Fruit fly (Drosophila melanogaster) whole organism, embryonic: ENCODE measurements around the gene CG14300.

Experiments used
- ATbp ChIP-seq: fragments of 200-800 bp; sonication (Bioruptor generic); optimal IDR thresholded peaks from 2 replicates; lab custom pipeline; 2017; ENCODE audit warnings: missing biosample characterization, mild to moderate bottlenecking, missing genetic modification characterization, missing genetic modification reagents
- Antp ChIP-seq: fragments of 200-800 bp; sonication (Bioruptor generic); optimal IDR thresholded peaks from 3 replicates; lab custom pipeline; 2016; ENCODE audit warnings: missing biosample characterization, missing genetic modification characterization
- B-H1 ChIP-seq: fragments of 200-800 bp; sonication (Bioruptor generic); IDR thresholded peaks from 3 replicates; pipeline ENCODE4 v1.3.6; 2022; ENCODE audit warnings: missing biosample characterization, missing genetic modification characterization
- CG11085 ChIP-seq: fragments of 200-800 bp; sonication (Bioruptor generic); IDR thresholded peaks from 2 replicates; pipeline ENCODE4 v1.3.6; 2022; ENCODE audit warnings: missing biosample characterization, missing genetic modification characterization
- CG11398 ChIP-seq: fragments of 200-800 bp; sonication (Bioruptor generic); optimal IDR thresholded peaks from 2 replicates; lab custom pipeline; 2016; ENCODE audit warnings: missing biosample characterization, missing genetic modification characterization
- CG1603 ChIP-seq: fragments of 200-800 bp; sonication (Bioruptor generic); optimal IDR thresholded peaks from 2 replicates; lab custom pipeline; 2019; ENCODE audit warnings: missing biosample characterization, mild to moderate bottlenecking, missing genetic modification characterization, moderate library complexity
- CG17829 ChIP-seq: fragments of 200-800 bp; optimal IDR thresholded peaks from 2 replicates; lab custom pipeline; 2019; ENCODE audit warnings: missing biosample characterization, mild to moderate bottlenecking, missing genetic modification characterization, moderate library complexity
- CG2129 ChIP-seq: fragments of 200-800 bp; sonication (Bioruptor generic); IDR thresholded peaks from 2 replicates; pipeline ENCODE4 v1.3.6; 2022; ENCODE audit warnings: missing biosample characterization, missing genetic modification characterization; ENCODE audit not compliant: partially characterized antibody
- CG2202 ChIP-seq: fragments of 200-800 bp; sonication (Bioruptor generic); optimal IDR thresholded peaks from 2 replicates; lab custom pipeline; 2018; ENCODE audit warnings: missing biosample characterization, mild to moderate bottlenecking, missing genetic modification characterization
- CG3281 ChIP-seq: fragments of 200-800 bp; sonication (Bioruptor generic); optimal IDR thresholded peaks from 3 replicates; lab custom pipeline; 2017; ENCODE audit warnings: missing biosample characterization, mild to moderate bottlenecking, missing genetic modification characterization
- CG4820 ChIP-seq: fragments of 200-800 bp; sonication (Bioruptor generic); optimal IDR thresholded peaks from 3 replicates; lab custom pipeline; 2016; ENCODE audit warnings: missing biosample characterization, missing genetic modification characterization
- CG7745 ChIP-seq: fragments of 200-800 bp; sonication (Bioruptor generic); optimal IDR thresholded peaks from 2 replicates; lab custom pipeline; 2018; ENCODE audit warnings: missing biosample characterization, mild to moderate bottlenecking, missing genetic modification characterization, moderate library complexity
- CG7987 ChIP-seq: fragments of 200-800 bp; sonication (Bioruptor generic); optimal IDR thresholded peaks from 2 replicates; lab custom pipeline; 2018; ENCODE audit warnings: missing biosample characterization, mild to moderate bottlenecking, missing genetic modification characterization, moderate library complexity
- CG9876 ChIP-seq: fragments of 200-800 bp; sonication (Bioruptor generic); optimal IDR thresholded peaks from 2 replicates; lab custom pipeline; 2016; ENCODE audit warnings: missing biosample characterization, missing genetic modification characterization
- CrebB ChIP-seq: fragments of 200-800 bp; sonication (Bioruptor generic); optimal IDR thresholded peaks from 3 replicates; lab custom pipeline; 2018; ENCODE audit warnings: missing biosample characterization, mild to moderate bottlenecking, missing genetic modification characterization
- Dip3 ChIP-seq: fragments of 200-800 bp; sonication (Bioruptor generic); optimal IDR thresholded peaks from 3 replicates; lab custom pipeline; 2016; ENCODE audit warnings: missing biosample characterization, missing genetic modification characterization
- Dref ChIP-seq: fragments of 200-800 bp; sonication (Bioruptor generic); IDR thresholded peaks from 2 replicates; pipeline ENCODE4 v1.3.6; 2022; ENCODE audit warnings: missing biosample characterization, missing genetic modification characterization
- Elba2 ChIP-seq: fragments of 200-800 bp; sonication (Bioruptor generic); optimal IDR thresholded peaks from 3 replicates; lab custom pipeline; 2016; ENCODE audit warnings: missing biosample characterization, missing genetic modification characterization
- Fer3 ChIP-seq: fragments of 200-800 bp; sonication (Bioruptor generic); optimal IDR thresholded peaks from 2 replicates; lab custom pipeline; 2018; ENCODE audit warnings: missing biosample characterization, mild to moderate bottlenecking, missing genetic modification characterization, moderate library complexity
- Jarid2 ChIP-seq: fragments of 200-800 bp; sonication (Bioruptor generic); optimal IDR thresholded peaks from 3 replicates; lab custom pipeline; 2017; ENCODE audit warnings: mild to moderate bottlenecking, missing biosample characterization, missing genetic modification reagents, missing genetic modification characterization
- Mrtf ChIP-seq: fragments of 200-800 bp; sonication (Bioruptor generic); IDR thresholded peaks from 3 replicates; pipeline ENCODE4 v1.3.6; 2022; ENCODE audit warnings: missing biosample characterization, missing genetic modification characterization
- Nf-YB ChIP-seq: fragments of 200-800 bp; sonication (Bioruptor generic); optimal IDR thresholded peaks from 3 replicates; lab custom pipeline; 2019; ENCODE audit warnings: missing biosample characterization, mild to moderate bottlenecking, missing genetic modification characterization, moderate library complexity
- Nf-YC ChIP-seq: fragments of 200-800 bp; optimal IDR thresholded peaks from 3 replicates; lab custom pipeline; 2019; ENCODE audit warnings: missing biosample characterization, mild to moderate bottlenecking, missing genetic modification characterization, moderate library complexity
- Oaz ChIP-seq: fragments of 200-800 bp; sonication (Bioruptor generic); IDR thresholded peaks from 2 replicates; pipeline ENCODE4 v1.3.6; 2022; ENCODE audit warnings: missing biosample characterization, missing genetic modification characterization
- Sin3A ChIP-seq: fragments of >200 bp; optimal IDR thresholded peaks from 2 replicates; lab custom pipeline; 2018
- Sox100B ChIP-seq: fragments of 200-800 bp; sonication (Bioruptor generic); optimal IDR thresholded peaks from 3 replicates; lab custom pipeline; 2018; ENCODE audit warnings: missing biosample characterization, mild to moderate bottlenecking, missing genetic modification characterization
- Usf ChIP-seq: fragments of 200-800 bp; sonication (Bioruptor generic); optimal IDR thresholded peaks from 2 replicates; lab custom pipeline; 2017; ENCODE audit warnings: missing genotype, missing biosample characterization, missing genetic modification characterization
- ac ChIP-seq: fragments of 200-800 bp; sonication (Bioruptor generic); optimal IDR thresholded peaks from 3 replicates; lab custom pipeline; 2017; ENCODE audit warnings: missing biosample characterization, mild to moderate bottlenecking, missing genetic modification characterization
- al ChIP-seq: fragments of 200-800 bp; sonication (Bioruptor generic); IDR thresholded peaks from 2 replicates; pipeline ENCODE4 v1.3.6; 2022; ENCODE audit warnings: missing biosample characterization, missing genetic modification characterization
- bbx ChIP-seq: fragments of 200-800 bp; sonication (Bioruptor generic); IDR thresholded peaks from 2 replicates; pipeline ENCODE4 v1.3.6; 2022; ENCODE audit warnings: missing biosample characterization, missing genetic modification characterization; ENCODE audit not compliant: partially characterized antibody
- chm ChIP-seq: fragments of 200-800 bp; sonication (Bioruptor generic); IDR thresholded peaks from 2 replicates; pipeline ENCODE4 v1.3.6; 2022; ENCODE audit warnings: missing biosample characterization, missing genetic modification characterization
- corto ChIP-seq: fragments of 200-800 bp; sonication (Bioruptor generic); optimal IDR thresholded peaks from 2 replicates; lab custom pipeline; 2016; ENCODE audit warnings: missing biosample characterization, mild to moderate bottlenecking, missing genetic modification characterization, moderate library complexity
- en ChIP-seq: fragments of 200-800 bp; sonication (Bioruptor generic); optimal IDR thresholded peaks from 2 replicates; lab custom pipeline; 2016; ENCODE audit warnings: missing biosample characterization, missing genetic modification characterization
- esg ChIP-seq: fragments of 200-800 bp; sonication (Bioruptor generic); conservative IDR thresholded peaks from 2 replicates; pipeline ENCODE4 v1.3.6; 2022; ENCODE audit warnings: missing biosample characterization, missing genetic modification characterization
- fd3F ChIP-seq: fragments of 200-800 bp; sonication (Bioruptor generic); optimal IDR thresholded peaks from 2 replicates; lab custom pipeline; 2018; ENCODE audit warnings: missing biosample characterization, mild to moderate bottlenecking, missing genetic modification characterization, moderate library complexity
- fru ChIP-seq: fragments of >200 bp; optimal IDR thresholded peaks from 2 replicates; lab custom pipeline; 2017
- gce ChIP-seq: fragments of 200-800 bp; sonication (Bioruptor generic); IDR thresholded peaks from 3 replicates; pipeline ENCODE4 v1.3.6; 2022; ENCODE audit warnings: missing biosample characterization, missing genetic modification characterization
- gem ChIP-seq: fragments of 200-800 bp; sonication (Bioruptor generic); optimal IDR thresholded peaks from 2 replicates; lab custom pipeline; 2019; ENCODE audit warnings: missing biosample characterization, mild to moderate bottlenecking, missing genetic modification characterization, moderate library complexity
- gt ChIP-seq: fragments of 200-800 bp; sonication (Bioruptor generic); IDR thresholded peaks from 2 replicates; pipeline ENCODE4 v1.3.6; 2022; ENCODE audit warnings: missing biosample characterization, missing genetic modification characterization
- nmo ChIP-seq: fragments of 200-800 bp; sonication (Bioruptor generic); optimal IDR thresholded peaks from 2 replicates; lab custom pipeline; 2018; ENCODE audit warnings: missing biosample characterization, mild to moderate bottlenecking, missing genetic modification characterization, moderate library complexity
- otp ChIP-seq: fragments of 200-800 bp; sonication (Bioruptor generic); IDR thresholded peaks from 3 replicates; pipeline ENCODE4, ENCODE4 v1.3.6; 2022; ENCODE audit warnings: missing biosample characterization, missing genetic modification characterization
- pfk ChIP-seq: fragments of 200-800 bp; sonication (Bioruptor generic); optimal IDR thresholded peaks from 2 replicates; lab custom pipeline; 2018; ENCODE audit warnings: missing biosample characterization, mild to moderate bottlenecking, missing genetic modification characterization, moderate library complexity
- psq ChIP-seq: fragments of 200-800 bp; sonication (Bioruptor generic); optimal IDR thresholded peaks from 2 replicates; lab custom pipeline; 2017; ENCODE audit warnings: missing biosample characterization, missing genetic modification characterization
- sens-2 ChIP-seq: fragments of 200-800 bp; sonication (Bioruptor generic); IDR thresholded peaks from 2 replicates; pipeline ENCODE4 v1.3.6; 2022; ENCODE audit warnings: missing biosample characterization, missing genetic modification characterization
- seq ChIP-seq: fragments of 200-800 bp; sonication (Bioruptor generic); IDR thresholded peaks from 2 replicates; pipeline ENCODE4 v1.3.6; 2022; ENCODE audit warnings: missing biosample characterization, missing genetic modification characterization
- sr ChIP-seq: fragments of 200-800 bp; sonication (Bioruptor generic); IDR thresholded peaks from 3 replicates; pipeline ENCODE4 v1.3.6; 2022; ENCODE audit warnings: missing biosample characterization, missing genetic modification characterization
- tin ChIP-seq: fragments of 200-800 bp; sonication (Bioruptor generic); optimal IDR thresholded peaks from 3 replicates; lab custom pipeline; 2016; ENCODE audit warnings: missing biosample characterization, missing genetic modification characterization
- toy ChIP-seq: fragments of 200-800 bp; sonication (Bioruptor generic); IDR thresholded peaks from 2 replicates; pipeline ENCODE4 v1.3.6; 2022; ENCODE audit warnings: missing biosample characterization, missing genetic modification characterization
- ttk ChIP-seq: fragments of 200-800 bp; sonication (Bioruptor generic); IDR thresholded peaks from 2 replicates; pipeline ENCODE4 v2.1.2; 2022; ENCODE audit warnings: missing biosample characterization, missing genetic modification characterization
- zfh1 ChIP-seq: fragments of 200-800 bp; sonication (Bioruptor generic); IDR thresholded peaks from 3 replicates; pipeline ENCODE4 v1.3.6; 2022; ENCODE audit warnings: missing biosample characterization, missing genetic modification characterization

Gene CG14300

dm6 chr3R:18741027-18741843, 47.7 kb upstream of the CG14300 start (continued):
- peak; percentile 98 for TF ChIP-seq gem (tag; lab: Kevin White, UChicago)
- peak; percentile 95 for TF ChIP-seq chm (GFP tag; lab: Robert Waterston, UW)
- TF ChIP-seq fru (lab: Kevin White, UChicago): no peak
- TF ChIP-seq Mrtf (GFP tag; lab: Robert Waterston, UW): peak; percentile 95
- TF ChIP-seq gce (GFP tag; lab: Robert Waterston, UW): peak; percentile 91
- TF ChIP-seq B-H1 (GFP tag; lab: Robert Waterston, UW): peak; percentile 97
- no peak for TF ChIP-seq CG2129 (GFP tag; lab: Robert Waterston, UW)
- no peak for TF ChIP-seq Elba2 (GFP tag; lab: Kevin White, UChicago)
- peak; percentile 95 for TF ChIP-seq zfh1 (GFP tag; lab: Robert Waterston, UW)
- peak; percentile 96 for TF ChIP-seq tin (GFP tag; lab: Kevin White, UChicago)
- peak; percentile 94 for TF ChIP-seq CG11085 (GFP tag; lab: Robert Waterston, UW)
- peak; percentile 93 for TF ChIP-seq Oaz (GFP tag; lab: Robert Waterston, UW)
- TF ChIP-seq Dref: peak; percentile 41
- TF ChIP-seq CG1603 (tag; lab: Kevin White, UChicago): peak; percentile 92
- TF ChIP-seq Sox100B (GFP tag; lab: Kevin White, UChicago): peak; percentile 96
- no peak for TF ChIP-seq Sin3A
- 0 out of 2 replicates have a peak, but pooled peaks have one; percentile 21 for TF ChIP-seq bbx (GFP tag; lab: Robert Waterston, UW)
- peak; percentile 15 for TF ChIP-seq pfk (GFP tag; lab: Kevin White, UChicago)
- TF ChIP-seq en (GFP tag; lab: Kevin White, UChicago): peak; percentile 48
- TF ChIP-seq gt: peak; percentile 85
- peak; percentile 95 for TF ChIP-seq seq
- TF ChIP-seq nmo (GFP tag; lab: Kevin White, UChicago): peak; percentile 98
- peak; percentile 93 for TF ChIP-seq toy (GFP tag; lab: Robert Waterston, UW)
- TF ChIP-seq CG9876: peak; percentile 51
- TF ChIP-seq sr: peak; percentile 82
- TF ChIP-seq otp (GFP tag; lab: Robert Waterston, UW): peak; percentile 96
- peak; percentile 92 for TF ChIP-seq CrebB (tag; lab: Kevin White, UChicago)
- peak; percentile 98 for TF ChIP-seq al
- TF ChIP-seq CG3281 (GFP tag; lab: Kevin White, UChicago): peak; percentile 98
- peak; percentile 90 for TF ChIP-seq sens-2 (GFP tag; lab: Robert Waterston, UW)
- TF ChIP-seq Nf-YC (tag; lab: Kevin White, UChicago): peak; percentile 79
- peak; percentile 94 for TF ChIP-seq esg (GFP tag; lab: Robert Waterston, UW)
- TF ChIP-seq CG7745 (tag; lab: Kevin White, UChicago): peak; percentile 6
- TF ChIP-seq CG17829 (tag; lab: Kevin White, UChicago): peak; percentile 96
- TF ChIP-seq psq (GFP tag; lab: Kevin White, UChicago): peak; percentile 93
- TF ChIP-seq Nf-YB (GFP tag; lab: Kevin White, UChicago): peak; percentile 83
- peak; percentile 95 for TF ChIP-seq CG7987
- TF ChIP-seq Antp (GFP tag; lab: Kevin White, UChicago): peak; percentile 86
- peak; percentile 83 for TF ChIP-seq Jarid2 (GFP tag; lab: Kevin White, UChicago)
- peak; percentile 95 for TF ChIP-seq CG4820 (GFP tag; lab: Kevin White, UChicago)
- peak; percentile 43 for TF ChIP-seq CG11398 (GFP tag; lab: Kevin White, UChicago)
- peak; percentile 98 for TF ChIP-seq Fer3 (tag; lab: Kevin White, UChicago)
- peak; percentile 92 for TF ChIP-seq corto
- peak; percentile 45 for TF ChIP-seq ac (GFP tag; lab: Kevin White, UChicago)
- peak; percentile 90 for TF ChIP-seq Dip3 (GFP tag; lab: Kevin White, UChicago)
- peak; percentile 97 for TF ChIP-seq fd3F (GFP tag; lab: Kevin White, UChicago)
- peak; percentile 90 for TF ChIP-seq Usf
- TF ChIP-seq CG2202 (tag; lab: Kevin White, UChicago): peak; percentile 91
- peak; percentile 92 for TF ChIP-seq ATbp
- TF ChIP-seq ttk (GFP tag; lab: Robert Waterston, UW): peak; percentile 95
